Fruit fly (Drosophila melanogaster): ENCODE measurements around the gene Vml.

The Vml gene

DNA sequence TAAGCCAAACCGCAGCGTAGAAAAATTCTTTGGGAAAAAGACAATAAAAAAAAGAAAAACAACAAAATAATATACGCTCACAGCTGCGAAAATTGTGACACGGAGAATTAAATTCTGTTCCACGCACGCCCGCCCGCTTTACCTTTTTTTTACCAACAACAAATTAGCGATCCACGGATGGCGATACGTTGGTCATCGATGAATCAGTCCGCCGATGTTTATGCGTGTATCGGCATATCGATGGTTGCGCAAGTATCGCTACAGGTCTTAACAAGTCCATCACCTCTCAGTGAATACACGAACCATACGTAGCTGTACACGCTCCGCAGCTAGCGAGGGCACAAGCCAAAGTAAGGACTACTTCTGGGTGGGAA is 5.1 kb upstream of the Vml start, which contains the start of gene CG2924 (continued):
- TF ChIP-seq CG11398 (GFP tag; optimal IDR thresholded peaks at IDR 0.05): no peak
- TF ChIP-seq tgo (GFP tag; IDR thresholded peaks at IDR 0.05): peak; percentile 36; the same call in 1 of the 3 replicates
- TF ChIP-seq CG7357 (GFP tag; IDR thresholded peaks at IDR 0.05): no peak
- no peak for TF ChIP-seq CG7745 (tag; optimal IDR thresholded peaks at IDR 0.05)
- TF ChIP-seq Ets65A (GFP tag): peak; percentile 94
- TF ChIP-seq klu (GFP tag; IDR thresholded peaks at IDR 0.05): no peak; the same call in 1 of the 2 replicates
- no peak for TF ChIP-seq org-1 (GFP tag; optimal IDR thresholded peaks at IDR 0.05)
- peak; percentile 81 for TF ChIP-seq zfh2 (GFP tag; optimal IDR thresholded peaks at IDR 0.05)
- peak; percentile 80 for TF ChIP-seq Xbp1 (GFP tag; optimal IDR thresholded peaks at IDR 0.05)
- peak; percentile 78 for TF ChIP-seq chn (GFP tag; optimal IDR thresholded peaks at IDR 0.05)
- peak; percentile 100 for TF ChIP-seq CG16813 (GFP tag; IDR thresholded peaks at IDR 0.05; ENCODE audit: partially characterized antibody)
- peak; percentile 16 for TF ChIP-seq CG7839 (tag; optimal IDR thresholded peaks at IDR 0.05)
- TF ChIP-seq ato (GFP tag; IDR thresholded peaks at IDR 0.05; ENCODE audit: partially characterized antibody): peak; percentile 100
- TF ChIP-seq ftz-f1 (GFP tag; optimal IDR thresholded peaks at IDR 0.05): peak; percentile 68
- TF ChIP-seq Sry-δ (GFP tag; optimal IDR thresholded peaks at IDR 0.05): peak; percentile 100
- no peak for TF ChIP-seq ATbp (GFP tag; optimal IDR thresholded peaks at IDR 0.05)
- peak; percentile 88 for TF ChIP-seq trem (tag; optimal IDR thresholded peaks at IDR 0.05)
- no peak; the same call in 1 of the 2 replicates for TF ChIP-seq CG9215 (GFP tag; IDR thresholded peaks at IDR 0.05)
- peak; percentile 23 for TF ChIP-seq CG30020 (tag; optimal IDR thresholded peaks at IDR 0.05)
- peak; percentile 85 for TF ChIP-seq CG8290 (GFP tag; optimal IDR thresholded peaks at IDR 0.05)
- peak in 1 of 2 experiments; percentile 95 for TF ChIP-seq CG8290 (tag; optimal IDR thresholded peaks at IDR 0.05)
- peak; percentile 86 for TF ChIP-seq Antp (GFP tag; optimal IDR thresholded peaks at IDR 0.05)
- peak; percentile 99 for TF ChIP-seq sna (GFP tag; IDR thresholded peaks at IDR 0.05; ENCODE audit: partially characterized antibody)
- TF ChIP-seq stc (GFP tag; IDR thresholded peaks at IDR 0.05): no peak
- peak; percentile 79 for TF ChIP-seq lilli (GFP tag; optimal IDR thresholded peaks at IDR 0.05)
- TF ChIP-seq CG1233 (GFP tag; optimal IDR thresholded peaks at IDR 0.05): no peak
- TF ChIP-seq aop (GFP tag; IDR thresholded peaks at IDR 0.05): no peak
- TF ChIP-seq CG6813 (GFP tag; optimal IDR thresholded peaks at IDR 0.05): peak; percentile 36
- no peak for TF ChIP-seq CG5180 (GFP tag; optimal IDR thresholded peaks at IDR 0.05)
- TF ChIP-seq CG12769 (tag; optimal IDR thresholded peaks at IDR 0.05): peak; percentile 73
- TF ChIP-seq Doc2 (GFP tag; IDR thresholded peaks at IDR 0.05): no peak
- peak; percentile 44 for TF ChIP-seq Hsf (GFP tag; optimal IDR thresholded peaks at IDR 0.05)
- TF ChIP-seq CG9817 (tag; optimal IDR thresholded peaks at IDR 0.05): peak; percentile 65
- TF ChIP-seq knrl (GFP tag; IDR thresholded peaks at IDR 0.05; ENCODE audit: partially characterized antibody): peak; percentile 99
- no peak for TF ChIP-seq CG12071 (GFP tag; optimal IDR thresholded peaks at IDR 0.05)
- TF ChIP-seq CG18476 (GFP tag; optimal IDR thresholded peaks at IDR 0.05): no peak
- no peak for TF ChIP-seq CG6689 (GFP tag; IDR thresholded peaks at IDR 0.05)
- peak; percentile 87 for TF ChIP-seq CG13624 (GFP tag; optimal IDR thresholded peaks at IDR 0.05)
- TF ChIP-seq pzg (GFP tag; optimal IDR thresholded peaks at IDR 0.05): peak; percentile 100
- TF ChIP-seq CG8924 (tag; optimal IDR thresholded peaks at IDR 0.05): peak; percentile 64
- TF ChIP-seq Mrtf (GFP tag; IDR thresholded peaks at IDR 0.05): peak; percentile 43; the same call in 1 of the 3 replicates
- no peak for TF ChIP-seq repo (GFP tag; optimal IDR thresholded peaks at IDR 0.05)
- peak; percentile 51 for TF ChIP-seq Max (GFP tag; optimal IDR thresholded peaks at IDR 0.05)
- TF ChIP-seq dmrt11E (tag; optimal IDR thresholded peaks at IDR 0.05): no peak
- no peak for TF ChIP-seq tll (GFP tag; optimal IDR thresholded peaks at IDR 0.05)
- peak; percentile 67 for TF ChIP-seq tin (GFP tag; optimal IDR thresholded peaks at IDR 0.05)
- peak; percentile 70 for TF ChIP-seq dysf (GFP tag; IDR thresholded peaks at IDR 0.05)
- peak; percentile 51 for TF ChIP-seq grau (tag; optimal IDR thresholded peaks at IDR 0.05)
- no peak for TF ChIP-seq gt (GFP tag; IDR thresholded peaks at IDR 0.05)
- no peak for TF ChIP-seq en (GFP tag; optimal IDR thresholded peaks at IDR 0.05)
- peak; percentile 66 to 81 for TF ChIP-seq dpn (GFP tag; optimal IDR thresholded peaks at IDR 0.05)

All from whole organism, embryonic.